Fruit fly (Drosophila melanogaster) S2 (cell line): ENCODE measurements around the gene beat-IIIa.

ENCODE experiments used
- CG8478 ChIP-seq: fragments of >200 bp; optimal IDR thresholded peaks from 2 replicates; lab custom pipeline; 2018
- CTCF ChIP-seq, 2 experiments: fragments of >200 bp; optimal IDR thresholded peaks; 2 replicates each; lab custom pipeline; 2018

DNA sequence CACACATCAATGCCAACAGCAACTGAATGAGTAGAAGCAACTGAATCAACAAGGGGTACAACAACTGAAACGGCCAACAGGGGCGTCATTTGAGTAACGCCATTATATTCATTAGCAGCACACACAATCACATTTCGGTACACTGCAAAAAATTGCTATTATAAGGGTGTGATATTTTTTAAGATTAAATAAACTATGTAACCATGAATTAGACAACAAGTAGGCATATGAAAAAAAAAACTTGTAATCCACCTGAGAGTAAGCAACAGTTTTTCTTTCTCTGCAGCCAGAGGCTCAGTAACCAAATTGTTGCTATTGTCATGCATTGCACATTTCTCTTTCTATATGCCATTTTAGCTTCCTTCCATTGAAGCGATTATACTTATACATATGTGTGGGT is 73.0 kb downstream of the beat-IIIa start:
- TF ChIP-seq CTCF (optimal IDR thresholded peaks at IDR 0.05; lab: Kevin White, UChicago), result no peak
- TF ChIP-seq CG8478 (lab: Kevin White, UChicago), result no peak
